Worm (Caenorhabditis elegans): ENCODE data around the gene catp-5.

The catp-5 gene

DNA sequence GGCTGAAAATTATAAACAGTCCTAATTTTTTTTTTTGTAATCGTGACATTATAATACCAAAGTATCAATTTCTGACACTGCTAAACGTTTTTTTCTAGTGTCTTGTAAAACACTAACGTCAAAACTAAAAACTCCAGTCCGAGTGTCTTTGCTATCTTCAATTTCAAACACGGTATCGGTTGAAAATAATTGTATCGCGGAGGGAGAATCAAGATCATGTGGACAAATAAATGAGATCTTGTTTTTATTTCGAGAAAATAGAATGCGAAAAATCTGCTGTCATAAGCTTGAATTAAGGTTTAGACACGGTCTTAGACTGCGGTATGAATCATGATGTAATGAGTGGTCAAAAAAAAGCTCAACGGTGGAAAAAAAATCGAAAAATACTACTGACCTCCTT is 50.0 kb downstream of the catp-5 start:
- TF ChIP-seq tbx-8 (GFP tag; optimal IDR thresholded peaks at IDR 0.05), result no peak
- TF ChIP-seq elt-1 (tag; optimal IDR thresholded peaks at IDR 0.05; ENCODE audit: borderline replicate concordance, insufficient read depth), result no peak
- TF ChIP-seq ces-1 (GFP tag; optimal IDR thresholded peaks at IDR 0.05), result no peak
- TF ChIP-seq nhr-12 (tag; optimal IDR thresholded peaks at IDR 0.05), result no peak
- no peak for TF ChIP-seq snpc-4 (tag; optimal IDR thresholded peaks at IDR 0.05)
- no peak for TF ChIP-seq lin-13 (tag; optimal IDR thresholded peaks at IDR 0.05)

DNA sequence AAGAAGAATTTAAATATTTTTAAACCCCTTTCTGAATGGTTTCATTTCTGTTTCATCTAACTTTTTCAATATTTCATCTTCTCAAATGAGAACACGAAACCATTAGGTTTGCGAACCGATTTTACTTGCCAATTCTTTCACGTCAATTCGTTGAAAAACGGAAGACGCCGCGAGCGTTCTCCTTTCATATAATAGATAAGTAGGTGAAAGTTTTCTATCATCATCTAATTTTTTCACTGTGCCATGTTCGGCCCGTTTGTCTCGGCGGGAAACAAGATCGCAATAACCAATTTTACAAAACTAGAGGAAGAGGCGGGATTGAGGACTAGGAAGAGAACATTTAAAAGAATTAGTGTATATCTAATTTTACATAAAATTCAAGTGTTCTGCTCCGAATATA is 53.5 kb downstream of the catp-5 start, which contains the start of gene C18A11.4:
TSS of gene C18A11.4 (plus strand) at position 367 of the 400 bp plus-strand sequence.
- no peak for TF ChIP-seq elt-3 (tag; optimal IDR thresholded peaks at IDR 0.05)
- no peak for TF ChIP-seq mab-5 (tag; optimal IDR thresholded peaks at IDR 0.05)
- TF ChIP-seq hlh-1 (tag; optimal IDR thresholded peaks at IDR 0.05), result no peak
- no peak for TF ChIP-seq ham-2 (GFP tag; optimal IDR thresholded peaks at IDR 0.05)
- TF ChIP-seq flh-1 (GFP tag; optimal IDR thresholded peaks at IDR 0.05), result no peak
- TF ChIP-seq sem-2 (GFP tag; optimal IDR thresholded peaks at IDR 0.05), result no peak
- no peak for TF ChIP-seq snpc-4 (tag; optimal IDR thresholded peaks at IDR 0.05)
- TF ChIP-seq ztf-11 (tag; optimal IDR thresholded peaks at IDR 0.05), result no peak
- no peak for TF ChIP-seq sptf-1 (tag; optimal IDR thresholded peaks at IDR 0.05)
- TF ChIP-seq drap-1 (GFP tag; optimal IDR thresholded peaks at IDR 0.05), result no peak

DNA sequence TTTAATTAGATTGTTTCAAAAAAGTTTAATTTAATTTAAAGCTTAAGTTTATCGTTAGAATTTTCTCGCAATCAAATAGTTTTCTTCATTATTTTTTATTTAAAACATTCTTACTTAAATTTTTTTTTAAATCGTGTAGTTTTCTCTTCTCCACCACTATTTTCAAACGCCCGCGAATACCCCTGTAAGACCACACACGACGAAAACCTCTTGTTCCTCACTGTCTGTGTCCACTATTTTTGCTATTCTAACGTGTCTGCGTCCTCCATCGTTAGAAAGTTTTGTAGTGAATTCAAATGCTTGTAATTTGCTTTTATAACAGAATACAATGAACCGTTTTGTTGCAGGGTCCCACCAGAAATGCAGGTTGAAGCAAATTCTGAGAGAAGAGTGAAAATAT is 57.7 kb downstream of the catp-5 start, which contains the start of gene xol-1:
TSS of gene xol-1 (plus strand) at position 347 of the 400 bp plus-strand sequence.
- TF ChIP-seq mep-1 (tag; optimal IDR thresholded peaks at IDR 0.05) (peak; percentile 6), M03D4.4 (tag; optimal IDR thresholded peaks at IDR 0.05) (no peak)
